Worm (Caenorhabditis elegans) whole organism, young adult: ENCODE measurements around the gene rrf-3.

Experiments
- B0019.2 ChIP-seq: fragments of 200-800 bp; sonication (Bioruptor generic); conservative IDR thresholded peaks from 2 replicates; pipeline ENCODE4 v1.3.6; 2022; ENCODE audit warnings: missing genetic modification reagents, missing genetic modification characterization, missing compliant biosample characterization
- B0035.1 ChIP-seq: sonication (generic microtip); optimal IDR thresholded peaks from 2 replicates; lab custom pipeline; 2016; ENCODE audit warnings: missing genetic modification characterization, mild to moderate bottlenecking, missing compliant biosample characterization, missing genotype, missing genetic modification reagents
- F10E7.11 ChIP-seq: sonication (generic microtip); optimal IDR thresholded peaks from 2 replicates; lab custom pipeline; 2017; ENCODE audit warnings: mild to moderate bottlenecking, missing genetic modification characterization, moderate library complexity, missing compliant biosample characterization
- F39B2.1 ChIP-seq: fragments of 200-800 bp; sonication (Bioruptor generic); IDR thresholded peaks from 2 replicates; pipeline ENCODE4 v1.3.6; 2022; ENCODE audit warnings: missing genetic modification reagents, missing genetic modification characterization, missing compliant biosample characterization
- Y53F4B.3 ChIP-seq: fragments of 200-800 bp; sonication (Bioruptor generic); IDR thresholded peaks from 2 replicates; pipeline ENCODE4 v1.3.6; 2022; ENCODE audit warnings: missing genetic modification reagents, missing genetic modification characterization, missing compliant biosample characterization
- Y53G8AR.9 ChIP-seq: fragments of 200-800 bp; sonication (Bioruptor generic); conservative IDR thresholded peaks from 2 replicates; pipeline ENCODE4 v1.3.6; 2022; ENCODE audit warnings: missing genetic modification reagents, missing genetic modification characterization, missing compliant biosample characterization
- ZK185.1 ChIP-seq: sonication (generic microtip); optimal IDR thresholded peaks from 2 replicates; lab custom pipeline; 2016; ENCODE audit warnings: mild to moderate bottlenecking, missing genetic modification characterization, missing compliant biosample characterization; ENCODE audit not compliant: poor library complexity, severe bottlenecking
- aptf-3 ChIP-seq: fragments of 200-800 bp; sonication (Bioruptor generic); IDR thresholded peaks from 2 replicates; pipeline ENCODE4 v1.3.6; 2022; ENCODE audit warnings: missing genetic modification characterization, missing compliant biosample characterization
- cebp-1 ChIP-seq, 2 experiments: fragments of 200-800 bp in 1 of 2; sonication (Bioruptor generic) in 1 of 2; sonication (generic microtip) in 1 of 2; IDR thresholded peaks in 1 of 2; optimal IDR thresholded peaks in 1 of 2; 2 replicates each; pipeline versions ENCODE4 v1.3.6 to Lab custom; 2017 to 2022; ENCODE audit warnings: missing compliant biosample characterization in 2 of 2, missing genetic modification characterization in 2 of 2, mild to moderate bottlenecking in 1 of 2, missing genetic modification reagents in 1 of 2, moderate library complexity in 1 of 2
- ceh-27 ChIP-seq: fragments of 200-800 bp; sonication (Bioruptor generic); optimal IDR thresholded peaks from 2 replicates; lab custom pipeline; 2018; ENCODE audit warnings: mild to moderate bottlenecking, missing genetic modification characterization, moderate library complexity, missing compliant biosample characterization
- dox-1 ChIP-seq: fragments of 200-800 bp; sonication (Bioruptor generic); IDR thresholded peaks from 2 replicates; pipeline ENCODE4 v1.3.6; 2022; ENCODE audit warnings: missing genetic modification reagents, missing genetic modification characterization, missing compliant biosample characterization
- efl-1 ChIP-seq: fragments of 150-350 bp; optimal IDR thresholded peaks from 2 replicates; lab custom pipeline; 2014; ENCODE audit warnings: missing biosample characterization, missing genetic modification reagents, missing genetic modification characterization
- egl-18 ChIP-seq: fragments of 200-800 bp; sonication (Bioruptor generic); IDR thresholded peaks from 2 replicates; pipeline ENCODE4 v1.3.6; 2022; ENCODE audit warnings: missing genetic modification reagents, missing genetic modification characterization, missing compliant biosample characterization
- egrh-3 ChIP-seq: fragments of 200-800 bp; sonication (Bioruptor generic); IDR thresholded peaks from 2 replicates; pipeline ENCODE4 v1.3.6; 2022; ENCODE audit warnings: missing genetic modification reagents, missing genetic modification characterization, missing compliant biosample characterization
- ekl-4 ChIP-seq: fragments of 200-800 bp; sonication (Bioruptor generic); IDR thresholded peaks from 2 replicates; pipeline ENCODE4 v1.3.6; 2022; ENCODE audit warnings: missing genetic modification reagents, missing genetic modification characterization, missing compliant biosample characterization
- hmg-1.2 ChIP-seq: fragments of 200-800 bp; sonication (Bioruptor generic); IDR thresholded peaks from 2 replicates; pipeline ENCODE4 v1.3.6; 2022; ENCODE audit warnings: missing genetic modification reagents, missing genetic modification characterization, missing compliant biosample characterization
- let-526 ChIP-seq: fragments of 200-800 bp; sonication (Bioruptor generic); IDR thresholded peaks from 2 replicates; pipeline ENCODE4 v1.3.6; 2022; ENCODE audit warnings: missing genetic modification reagents, missing genetic modification characterization, missing compliant biosample characterization
- lin-35 ChIP-seq, 3 experiments: fragments of 150-350 bp in 2 of 3; sonication (generic microtip) in 1 of 3; optimal IDR thresholded peaks; 2 replicates each; lab custom pipeline; 2014 to 2018; ENCODE audit warnings: missing biosample characterization in 3 of 3, missing genetic modification characterization in 3 of 3, missing genetic modification reagents in 3 of 3
- lin-40 ChIP-seq: sonication (generic microtip); optimal IDR thresholded peaks from 2 replicates; lab custom pipeline; 2016; ENCODE audit warnings: missing genetic modification characterization, mild to moderate bottlenecking, missing compliant biosample characterization, missing genotype, missing genetic modification reagents
- lir-1 ChIP-seq: fragments of 200-800 bp; sonication (Bioruptor generic); conservative IDR thresholded peaks from 2 replicates; pipeline ENCODE4 v1.3.6; 2022; ENCODE audit warnings: missing genetic modification reagents, missing genetic modification characterization, missing compliant biosample characterization
- madf-3 ChIP-seq: fragments of 200-800 bp; sonication (Bioruptor generic); IDR thresholded peaks from 2 replicates; pipeline ENCODE4 v1.3.6; 2022; ENCODE audit warnings: missing genetic modification reagents, missing genetic modification characterization, missing compliant biosample characterization
- mcd-1 ChIP-seq: fragments of 200-800 bp; sonication (Bioruptor generic); IDR thresholded peaks from 2 replicates; pipeline ENCODE4 v1.3.6; 2022; ENCODE audit warnings: missing genetic modification reagents, missing genetic modification characterization, missing compliant biosample characterization
- nhr-80 ChIP-seq: sonication (generic microtip); optimal IDR thresholded peaks from 2 replicates; lab custom pipeline; 2016; ENCODE audit warnings: missing genetic modification characterization, missing compliant biosample characterization
- rcor-1 ChIP-seq: fragments of 200-800 bp; sonication (Bioruptor generic); IDR thresholded peaks from 2 replicates; pipeline ENCODE4 v1.3.6; 2022; ENCODE audit warnings: missing genetic modification reagents, missing genetic modification characterization, missing compliant biosample characterization
- snpc-1.1 ChIP-seq: sonication (generic microtip); optimal IDR thresholded peaks from 2 replicates; lab custom pipeline; 2017; ENCODE audit warnings: missing genetic modification characterization, mild to moderate bottlenecking, missing compliant biosample characterization, antibody characterized with exemption, moderate library complexity, missing genotype, missing genetic modification reagents; ENCODE audit not compliant: insufficient read depth
- snpc-3.4 ChIP-seq: sonication (generic microtip); optimal IDR thresholded peaks from 2 replicates; lab custom pipeline; 2017; ENCODE audit warnings: missing genetic modification characterization, mild to moderate bottlenecking, missing compliant biosample characterization, antibody characterized with exemption, moderate library complexity, missing genotype, missing genetic modification reagents
- xnd-1 ChIP-seq: sonication (generic microtip); optimal IDR thresholded peaks from 2 replicates; lab custom pipeline; 2016; ENCODE audit warnings: missing genotype, missing genetic modification reagents, missing genetic modification characterization, missing compliant biosample characterization
- zfh-2 ChIP-seq: fragments of 200-800 bp; sonication (Bioruptor generic); conservative IDR thresholded peaks from 2 replicates; pipeline ENCODE4 v1.3.6; 2022; ENCODE audit warnings: missing genetic modification reagents, missing genetic modification characterization, missing compliant biosample characterization

The rrf-3 gene

DNA sequence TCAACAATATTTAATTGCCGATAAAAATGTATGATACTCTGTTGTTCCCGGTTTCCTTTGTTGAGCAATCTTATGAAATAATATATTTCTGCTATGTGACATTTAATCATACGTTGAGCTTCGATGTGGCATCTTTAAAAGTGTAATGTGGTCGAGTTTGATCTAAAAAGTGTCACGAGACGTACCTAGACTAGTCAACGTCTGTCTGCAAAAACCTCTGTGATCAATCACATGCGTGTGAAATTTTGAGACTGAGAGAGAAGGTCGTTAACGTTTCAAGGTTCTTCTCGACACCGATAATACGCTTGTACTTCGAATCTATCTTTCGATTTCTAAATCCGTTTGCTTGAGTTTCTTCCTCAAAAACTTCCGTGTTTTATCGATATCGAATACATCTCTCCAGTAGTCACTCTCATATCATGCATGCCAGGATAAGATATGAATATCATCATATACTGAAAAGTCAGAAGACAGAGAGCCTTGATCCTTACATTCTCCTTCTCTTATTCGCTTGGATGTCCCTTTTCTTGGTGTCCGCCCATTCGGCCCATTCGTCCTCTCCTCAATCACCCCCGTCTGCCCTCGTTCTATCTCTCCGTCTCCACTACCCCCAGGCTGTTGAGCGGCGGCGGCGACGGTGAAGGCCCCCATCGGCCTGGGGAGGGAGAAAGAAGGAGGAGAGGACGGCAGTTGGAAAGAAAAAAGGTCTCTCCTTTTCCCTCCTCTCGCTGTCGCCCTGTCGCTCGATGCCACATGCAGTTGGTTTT is 33.8 kb upstream of the rrf-3 start (continued):
- TF ChIP-seq madf-3 (GFP tag; lab: Robert Waterston, UW) (no peak), ceh-27 (GFP tag; lab: Kevin White, UChicago) (peak; percentile 25), rcor-1 (GFP tag; lab: Robert Waterston, UW) (0 out of 2 replicates have a peak, but pooled peaks have one; percentile 12), F39B2.1 (GFP tag; lab: Robert Waterston, UW) (no peak), Y53F4B.3 (GFP tag; lab: Robert Waterston, UW) (no peak), aptf-3 (GFP tag; lab: Robert Waterston, UW) (0 out of 2 replicates have a peak, but pooled peaks have one; percentile 40), cebp-1 (GFP tag; IDR thresholded peaks at IDR 0.05; lab: Robert Waterston, UW) (peak; percentile 95), cebp-1 (tag; optimal IDR thresholded peaks at IDR 0.05; lab: Kevin White, UChicago) (peak; percentile 93), let-526 (peak; percentile 50; the same call in 1 of the 2 replicates), egl-18 (GFP tag; lab: Robert Waterston, UW) (no peak), mcd-1 (GFP tag; lab: Robert Waterston, UW) (peak; percentile 38; the same call in 1 of the 2 replicates), nhr-80 (peak; percentile 37), dox-1 (GFP tag; lab: Robert Waterston, UW) (peak; percentile 65), egrh-3 (peak; percentile 90)
- TF ChIP-seq, all 124 proteins: peak for 22

DNA sequence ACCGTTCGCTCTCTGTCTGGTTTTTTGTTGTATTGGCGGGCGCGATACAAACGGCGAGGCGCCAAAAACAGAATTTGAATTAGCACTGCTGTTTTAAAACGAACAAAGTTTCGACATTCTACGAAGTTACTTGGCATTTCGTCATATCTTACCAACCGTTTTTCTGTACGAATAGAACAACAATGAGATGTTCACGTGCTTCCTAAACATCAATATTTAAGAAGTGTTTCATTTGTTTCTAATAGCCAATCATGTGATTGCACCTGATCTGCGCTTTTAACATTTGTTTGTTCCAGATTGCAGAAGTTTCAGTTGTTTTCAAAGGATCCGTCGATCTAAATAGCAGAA is 33.3 kb upstream of the rrf-3 start:
- TF ChIP-seq xnd-1 (tag; lab: Kevin White, UChicago) (no peak), ekl-4 (GFP tag; lab: Robert Waterston, UW) (no peak), F10E7.11 (tag; lab: Kevin White, UChicago) (no peak), B0019.2 (GFP tag; lab: Robert Waterston, UW) (no peak), zfh-2 (GFP tag; lab: Robert Waterston, UW) (0 out of 2 replicates have a peak, but pooled peaks have one; percentile 5), cebp-1 (GFP tag; IDR thresholded peaks at IDR 0.05; lab: Robert Waterston, UW) (0 out of 2 replicates have a peak, but pooled peaks have one; percentile 29), cebp-1 (tag; optimal IDR thresholded peaks at IDR 0.05; lab: Kevin White, UChicago) (peak; percentile 85), efl-1 (GFP tag; lab: Kevin White, UChicago) (peak; percentile 13), hmg-1.2 (no peak), snpc-3.4 (tag; lab: Kevin White, UChicago) (no peak), lin-40 (tag; lab: Kevin White, UChicago) (no peak), dox-1 (GFP tag; lab: Robert Waterston, UW) (no peak), Y53G8AR.9 (GFP tag; lab: Robert Waterston, UW) (no peak), lin-35 (GFP tag; optimal IDR thresholded peaks at IDR 0.05; lab: Kevin White, UChicago) (no peak), B0035.1 (tag; lab: Kevin White, UChicago) (no peak), snpc-1.1 (tag; lab: Kevin White, UChicago) (no peak), lir-1 (no peak)

DNA sequence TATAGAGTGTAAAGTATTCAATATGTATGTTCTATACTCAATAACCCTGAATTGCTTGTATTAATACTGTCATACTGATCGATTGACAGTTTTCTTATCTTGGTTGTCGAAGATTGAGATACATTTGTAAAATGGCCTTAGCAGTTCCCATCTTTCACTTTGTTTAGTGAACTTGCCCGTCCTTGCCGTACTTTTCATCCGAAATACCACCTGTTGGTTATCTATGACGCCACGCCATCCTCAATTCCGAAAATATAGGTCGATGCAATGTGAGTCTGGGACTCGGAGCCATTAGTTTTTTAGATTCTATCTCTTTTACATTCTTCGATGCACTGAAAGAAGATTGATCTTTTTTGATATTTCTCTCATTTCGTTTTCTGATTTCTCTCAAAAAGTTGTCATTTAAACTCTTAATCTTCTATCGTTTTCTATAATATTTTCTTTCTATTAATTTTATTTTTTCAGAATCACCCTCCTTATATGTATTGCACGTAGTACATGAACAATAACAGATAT is 32.7 kb upstream of the rrf-3 start, which contains the start of gene ulp-4:
ulp-4 (plus strand) TSS at position 466 of the 516 bp plus-strand sequence.
- TF ChIP-seq aptf-3 (GFP tag; lab: Robert Waterston, UW), result no peak
- peak; percentile 66 for TF ChIP-seq nhr-80
- no peak for TF ChIP-seq ZK185.1
- TF ChIP-seq Y53G8AR.9 (GFP tag; lab: Robert Waterston, UW), result no peak
- TF ChIP-seq mcd-1 (GFP tag; lab: Robert Waterston, UW), result no peak

DNA sequence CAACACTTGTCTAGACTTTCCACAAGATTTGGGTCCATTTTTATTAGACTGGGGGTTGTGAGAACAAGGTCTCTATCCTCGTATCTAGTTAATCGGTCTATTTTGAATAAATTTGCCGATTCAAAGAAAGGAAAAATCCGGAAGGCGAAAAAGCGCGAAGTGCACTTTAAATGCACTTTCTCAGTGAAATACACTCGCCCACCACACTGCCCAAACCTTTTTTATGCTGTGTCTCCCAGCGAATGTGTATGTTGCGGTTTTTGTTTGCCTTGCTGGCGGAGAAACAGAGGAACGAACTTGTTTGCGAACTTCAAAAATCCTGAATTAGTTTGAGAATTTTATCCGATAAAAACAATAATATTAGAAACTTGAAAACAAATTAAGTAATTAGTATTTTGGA is 31.5 kb upstream of the rrf-3 start:
- TF ChIP-seq hmg-1.2, result 0 out of 2 replicates have a peak, but pooled peaks have one; percentile 5
- no peak for TF ChIP-seq cebp-1 (GFP tag; IDR thresholded peaks at IDR 0.05; lab: Robert Waterston, UW)
- peak; percentile 28 for TF ChIP-seq cebp-1 (tag; optimal IDR thresholded peaks at IDR 0.05; lab: Kevin White, UChicago)
- 0 out of 2 replicates have a peak, but pooled peaks have one; percentile 11 for TF ChIP-seq dox-1 (GFP tag; lab: Robert Waterston, UW)
- TF ChIP-seq madf-3 (GFP tag; lab: Robert Waterston, UW), result no peak
- TF ChIP-seq, all 124 proteins: peak for 3
